Worm (Caenorhabditis elegans): Measurements from ENCODE around the gene C28C12.1.

DNA sequence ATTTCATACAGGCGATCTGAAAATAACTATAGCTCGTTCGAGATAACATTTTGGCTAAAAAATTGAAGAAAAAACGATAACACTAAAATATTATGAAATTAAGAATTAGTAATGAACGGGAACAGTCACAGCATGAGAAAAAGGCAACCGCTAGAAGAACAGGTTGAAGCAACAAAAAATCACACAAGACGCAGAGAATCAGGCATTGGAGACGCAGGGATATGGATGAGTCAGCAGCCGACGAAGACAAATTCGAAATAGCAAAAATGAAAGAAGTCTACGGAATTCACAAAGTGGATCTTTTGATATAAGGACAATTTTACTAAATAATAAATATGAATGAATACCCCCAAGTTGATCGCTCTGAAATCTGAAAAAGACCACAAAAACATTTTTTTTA is 9.1 kb downstream of the C28C12.1 start, which contains the start of gene tag-77:
- TF ChIP-seq ceh-82 (tag; optimal IDR thresholded peaks at IDR 0.05) (no peak), nhr-12 (tag; optimal IDR thresholded peaks at IDR 0.05) (no peak), egl-27 (tag; optimal IDR thresholded peaks at IDR 0.05) (no peak)
